Worm (Caenorhabditis elegans): ENCODE measurements around the gene F08F8.7.

ce11 chrIII:7317354-7317753, 29.6 kb downstream of the F08F8.7 start:
- TF ChIP-seq W03F9.2 (tag; optimal IDR thresholded peaks at IDR 0.05) (no peak), dao-5 (tag; optimal IDR thresholded peaks at IDR 0.05) (no peak)
